Worm (Caenorhabditis elegans) whole organism, dauer: ENCODE measurements around the gene vps-32.1.

ENCODE experiments used
- unc-62 ChIP-seq: sonication (generic microtip); optimal IDR thresholded peaks from 2 replicates; lab custom pipeline; 2017; ENCODE audit warnings: missing biosample characterization, missing genetic modification reagents, missing genetic modification characterization

The vps-32.1 gene

DNA sequence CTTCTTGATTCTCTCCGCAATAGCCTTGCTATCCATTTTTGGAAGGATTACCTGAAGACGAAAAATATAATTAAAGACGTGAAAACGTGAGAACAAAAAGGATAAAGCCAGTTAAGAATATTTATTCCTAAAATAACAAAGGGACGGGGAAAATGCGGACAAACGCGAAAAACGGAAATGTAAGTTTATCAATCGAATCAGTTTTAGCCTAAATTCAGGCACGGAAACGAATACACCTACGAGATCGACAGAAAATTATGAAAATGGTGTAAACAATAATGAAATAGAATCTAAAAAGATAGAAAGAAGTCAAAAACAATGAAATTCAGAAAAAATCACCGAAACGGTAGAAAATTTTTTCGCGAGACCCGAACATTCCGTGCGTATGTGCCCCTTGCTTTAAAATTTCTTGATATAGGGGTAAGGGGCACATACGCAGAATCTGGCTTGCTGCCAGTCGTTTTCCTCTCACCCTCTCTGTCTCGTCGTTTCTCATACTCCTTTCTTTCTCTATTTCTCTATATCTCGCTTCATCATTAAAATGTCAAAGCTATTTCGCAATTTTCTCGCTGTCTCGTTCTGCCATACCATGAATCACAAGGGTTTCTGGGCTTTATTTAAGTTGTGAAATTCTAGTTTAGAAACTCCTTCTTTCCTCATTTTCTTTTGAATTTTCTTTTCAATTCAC, 759 bp upstream of the vps-32.1 start, which contains the start of gene icd-1:
icd-1 (minus strand) TSS at position 51 of the 688 bp plus-strand sequence.
- no peak for TF ChIP-seq unc-62

DNA sequence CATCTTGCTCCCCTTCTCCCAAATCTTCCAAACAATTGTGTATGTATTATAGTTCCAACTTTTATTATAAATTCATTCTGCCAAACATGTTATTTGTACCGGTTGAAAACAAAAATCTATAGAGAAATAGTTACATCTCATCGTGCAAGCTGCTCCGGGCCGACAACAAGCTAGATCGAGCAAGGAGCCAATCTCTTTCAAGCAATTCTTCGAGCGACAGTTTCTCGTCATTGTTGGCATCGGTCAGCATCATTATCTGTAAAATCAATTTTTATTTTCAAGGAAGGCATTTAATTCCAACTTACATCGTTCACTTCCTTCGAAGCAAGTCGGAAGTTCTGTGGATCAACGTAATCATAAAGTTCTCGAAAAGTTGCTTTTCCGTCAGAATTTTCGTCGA, 1.5 kb downstream of the vps-32.1 start:
- no peak for TF ChIP-seq unc-62

DNA sequence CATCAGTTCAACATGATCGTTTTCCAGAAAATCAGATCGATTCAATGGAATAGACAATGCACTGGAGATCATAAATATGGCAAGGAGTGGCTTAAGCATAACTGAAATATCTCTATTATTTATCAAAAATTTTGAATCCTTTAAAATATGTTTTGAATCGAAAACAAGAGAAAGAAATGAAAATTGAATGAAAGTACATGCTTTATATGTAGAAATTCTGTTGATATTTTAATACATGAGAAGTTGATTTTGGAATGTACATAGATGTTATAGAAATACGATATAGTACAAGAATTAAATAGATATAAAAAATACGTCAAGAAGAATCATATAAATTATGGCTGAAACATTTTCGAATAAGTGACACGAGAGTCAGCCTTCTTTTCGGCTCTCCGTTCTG, 2.7 kb downstream of the vps-32.1 start, which contains the start of gene C56C10.9:
C56C10.9 (minus strand) TSS at position 101 of the 400 bp plus-strand sequence.
- no peak for TF ChIP-seq unc-62

DNA sequence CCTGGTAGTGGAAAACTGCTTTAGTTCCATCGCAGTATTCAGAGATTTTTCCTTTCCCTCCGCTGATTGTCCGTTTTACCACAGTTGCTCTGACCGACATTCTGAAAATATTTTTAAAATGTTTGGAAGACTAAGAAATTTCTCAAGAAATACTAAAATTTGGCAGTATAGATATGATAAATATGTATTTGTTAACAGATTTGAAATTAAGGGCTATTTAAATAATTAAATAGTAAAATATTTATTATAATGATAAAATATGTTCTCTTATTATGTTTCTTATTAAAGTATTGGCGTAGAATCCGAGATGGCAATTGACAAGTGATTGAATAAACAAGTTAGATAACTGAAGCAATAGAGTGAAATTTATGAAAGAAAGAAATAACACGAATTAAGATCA, 4.6 kb downstream of the vps-32.1 start, which contains the start of gene aipr-1:
aipr-1 (minus strand) TSS at position 101 of the 400 bp plus-strand sequence.
- TF ChIP-seq unc-62 = no peak

DNA sequence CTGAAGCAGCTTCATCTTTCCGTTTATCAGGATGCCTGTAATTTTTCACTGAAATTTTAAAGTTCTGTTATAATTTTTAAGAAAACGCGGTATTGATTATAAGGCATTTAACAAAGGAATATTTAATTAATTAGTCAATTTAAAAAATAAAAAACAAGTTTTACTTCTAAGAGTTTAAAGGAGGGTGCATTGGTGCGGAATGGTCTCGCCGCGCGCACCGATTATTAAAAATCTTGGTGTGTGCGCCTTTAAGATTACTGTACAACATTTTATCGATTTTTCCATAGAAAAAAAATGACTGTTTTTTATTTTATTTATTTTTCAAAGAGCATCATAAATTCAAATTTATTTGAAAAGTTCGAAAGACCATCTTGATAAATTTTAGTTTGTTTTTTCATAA, 8.0 kb downstream of the vps-32.1 start:
- TF ChIP-seq unc-62 = no peak

DNA sequence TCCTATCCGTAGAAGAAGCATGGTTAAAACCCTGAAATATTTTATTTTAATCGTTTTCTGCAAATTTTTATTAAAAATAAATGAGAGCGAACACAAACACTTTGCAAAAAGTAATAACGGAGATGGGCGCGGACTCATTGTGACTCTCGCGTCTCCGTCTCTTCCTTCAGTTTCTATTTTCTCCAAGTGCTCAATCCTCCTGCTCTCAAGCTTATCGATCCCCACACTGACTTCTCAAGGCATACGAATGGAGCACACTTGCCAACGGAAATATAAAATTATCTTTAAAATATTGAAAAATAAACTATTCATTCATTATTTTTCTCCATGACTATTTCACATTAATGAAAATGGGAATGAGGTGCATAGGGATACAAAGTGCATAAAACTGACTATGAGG, 8.5 kb downstream of the vps-32.1 start, which contains the start of gene dnj-8:
dnj-8 (minus strand) TSS at position 31 of the 400 bp plus-strand sequence.
- TF ChIP-seq unc-62 = no peak

DNA sequence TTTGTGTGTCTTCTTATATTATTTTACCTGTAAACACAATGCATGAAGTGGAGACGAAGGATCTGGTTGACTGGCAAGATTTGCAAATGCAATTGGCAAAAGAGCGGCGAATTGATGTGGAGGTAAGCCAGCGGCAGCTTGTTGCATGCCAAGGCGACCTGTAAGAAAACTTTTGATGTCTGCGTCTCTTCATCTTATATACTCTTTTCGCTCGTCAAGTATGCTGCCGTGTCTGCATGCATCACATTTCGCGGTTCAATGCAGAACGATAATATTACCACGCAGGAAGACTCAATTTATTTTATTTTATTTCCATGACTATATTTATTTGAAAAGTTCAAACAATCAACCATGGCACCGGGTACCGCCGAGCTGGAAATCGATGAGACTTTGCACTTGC, 11.5 kb downstream of the vps-32.1 start, which contains the start of gene vps-33.2:
vps-33.2 (plus strand) TSS at position 244 of the 400 bp plus-strand sequence.
- TF ChIP-seq unc-62 = no peak

DNA sequence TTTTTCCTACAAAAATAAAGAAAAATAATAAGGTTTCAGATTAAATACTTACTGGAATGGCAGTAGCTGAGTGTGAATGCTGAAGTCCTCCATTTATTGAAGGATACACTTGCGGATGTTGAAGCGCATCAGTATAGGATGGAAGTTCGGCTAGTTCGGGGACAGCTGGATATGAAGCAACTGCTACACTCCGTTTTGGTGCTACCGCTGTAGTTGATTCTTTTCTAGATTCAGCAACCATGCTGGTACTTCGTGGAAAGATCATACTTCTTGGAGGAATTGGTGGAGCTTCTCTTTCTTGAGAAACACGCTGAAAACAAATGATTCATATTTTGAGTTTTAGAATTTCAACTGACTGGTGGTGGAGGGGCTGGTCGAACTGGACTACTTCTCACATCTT, 19.1 kb downstream of the vps-32.1 start:
- TF ChIP-seq unc-62 = no peak

DNA sequence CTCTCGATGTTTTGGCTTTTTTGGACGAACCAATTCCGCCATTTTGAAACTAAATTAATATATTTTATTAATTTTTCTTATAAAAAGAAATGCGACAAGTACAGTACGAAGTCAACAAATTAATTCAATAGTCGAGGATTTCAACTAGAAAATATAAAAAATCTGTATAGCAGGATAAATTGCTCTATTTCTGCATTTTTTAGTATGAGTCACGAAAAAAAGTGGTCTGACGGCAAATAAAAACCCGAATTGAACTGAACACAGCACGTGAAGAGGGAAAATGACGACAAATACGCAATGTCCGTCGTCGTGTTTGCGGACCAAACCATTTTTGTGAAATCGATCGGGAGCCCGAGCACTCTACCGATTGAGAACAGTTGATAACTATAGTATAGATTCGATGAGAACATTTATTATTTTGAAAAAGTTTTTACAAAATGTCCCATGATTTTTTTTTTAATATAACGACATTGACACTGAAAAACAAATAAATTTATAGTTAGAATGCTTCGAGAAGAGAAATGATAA, 19.9 kb downstream of the vps-32.1 start, which contains the start of gene epg-5:
epg-5 (minus strand) TSS at position 51 of the 528 bp plus-strand sequence.
- no peak for TF ChIP-seq unc-62

DNA sequence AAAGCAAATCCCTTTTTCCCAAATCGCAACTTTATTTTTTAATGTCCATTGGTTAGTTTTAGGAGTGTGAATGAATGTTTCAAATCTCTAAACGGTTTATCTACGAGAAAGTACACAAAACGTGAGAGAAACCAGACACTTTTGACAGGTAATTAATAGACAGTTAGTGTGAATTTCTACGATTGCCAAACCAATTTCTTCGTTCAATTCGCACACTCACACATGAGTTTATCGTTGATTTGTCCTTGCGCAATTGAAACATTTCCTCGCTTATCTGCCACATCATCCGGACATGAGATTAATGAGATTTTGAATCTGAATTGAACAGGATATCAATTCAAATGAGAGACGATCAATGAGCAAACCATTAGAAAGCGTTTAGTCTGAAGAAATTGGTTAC, 20.8 kb downstream of the vps-32.1 start:
- TF ChIP-seq unc-62 = no peak

DNA sequence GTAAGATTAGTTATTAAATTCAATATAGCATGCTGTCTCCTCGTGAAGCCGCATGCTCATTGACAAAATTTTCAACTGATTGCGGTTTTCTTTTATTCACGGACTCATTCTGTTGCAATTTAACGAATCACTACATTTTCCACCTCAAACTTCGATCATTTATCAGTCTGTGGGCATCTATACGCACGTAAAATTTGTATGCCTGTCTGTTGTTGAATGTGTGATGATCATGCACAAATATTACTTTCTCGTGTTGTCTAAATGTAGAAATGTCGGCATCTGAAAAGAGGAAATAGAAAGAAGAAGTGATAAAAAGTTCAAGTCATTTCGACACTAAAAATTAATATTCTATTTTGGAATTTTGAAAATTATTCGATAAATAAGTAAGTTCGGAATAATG, 23.0 kb downstream of the vps-32.1 start:
- TF ChIP-seq unc-62 = no peak

DNA sequence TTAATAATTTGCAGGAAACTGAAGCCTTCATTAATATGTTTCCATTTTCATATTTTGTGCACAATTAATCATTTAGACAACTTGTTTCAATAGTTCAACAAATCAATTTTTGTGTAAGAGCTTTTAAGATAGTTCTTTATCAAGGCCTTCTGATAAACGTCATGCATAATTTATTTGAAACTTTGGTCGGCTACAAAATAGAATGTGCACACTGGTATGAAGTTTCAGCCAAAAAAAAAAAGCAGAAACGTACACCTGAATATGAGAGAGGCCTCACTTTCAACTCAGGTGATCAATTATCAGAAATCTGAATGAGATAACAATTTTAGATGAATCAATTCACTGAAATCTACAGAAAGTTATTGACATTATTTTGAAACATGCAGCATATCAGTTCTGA, 25.0 kb downstream of the vps-32.1 start:
- TF ChIP-seq unc-62 = no peak

DNA sequence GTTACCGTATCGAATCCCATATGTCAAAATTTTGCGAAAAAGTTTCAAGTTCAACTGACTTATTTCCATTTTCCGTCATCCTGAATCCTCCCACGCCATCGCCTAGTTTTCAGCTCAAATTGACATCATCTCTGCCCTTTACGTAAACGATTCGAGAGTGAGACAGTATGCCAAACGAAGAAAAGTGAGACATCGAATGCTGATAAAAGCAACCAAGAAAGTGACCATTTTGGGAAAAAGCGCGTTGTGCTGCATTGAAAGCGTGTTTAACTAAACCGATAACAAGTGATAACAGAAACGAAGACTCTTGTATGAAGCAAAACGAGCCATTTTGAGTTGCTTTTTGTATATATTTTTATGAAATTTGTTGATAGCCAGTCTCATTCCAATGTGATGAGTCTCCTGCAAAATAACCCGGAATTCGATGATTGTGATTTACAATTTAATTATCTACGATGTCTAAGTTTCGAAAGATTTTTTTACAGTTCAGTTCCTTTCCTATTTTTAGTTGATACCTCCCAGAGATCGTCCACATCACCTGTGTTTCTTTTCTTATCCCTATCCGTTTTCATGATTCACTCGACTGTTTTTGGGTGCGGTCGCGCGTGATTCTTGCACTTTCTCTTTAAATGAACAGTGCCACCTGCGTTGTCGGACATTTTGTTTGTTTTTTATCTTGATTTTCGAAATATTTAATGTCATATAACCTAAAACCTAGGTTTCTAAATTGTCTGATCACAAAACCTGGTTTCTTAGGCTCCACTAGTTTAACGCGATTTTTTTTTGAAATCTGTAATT, 25.9 kb downstream of the vps-32.1 start:
- no peak for TF ChIP-seq unc-62

DNA sequence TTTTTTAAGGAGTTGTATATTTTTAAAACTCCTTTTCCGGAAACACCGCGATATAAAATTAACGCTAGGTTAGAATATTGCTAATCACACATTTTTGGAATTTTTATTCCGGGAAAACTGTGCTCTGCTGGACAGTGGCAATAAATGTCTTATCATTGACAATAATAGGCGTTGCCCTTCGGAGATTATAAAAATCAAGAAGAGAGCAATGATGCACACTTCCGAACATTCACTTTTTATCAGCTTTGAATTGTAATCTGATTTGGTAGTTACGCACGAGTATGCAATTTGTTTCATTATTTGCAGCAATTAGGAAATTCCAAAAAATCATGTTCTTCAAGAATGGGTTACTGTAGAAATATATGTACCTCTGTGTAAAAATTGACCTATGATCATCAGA, 26.6 kb downstream of the vps-32.1 start:
- no peak for TF ChIP-seq unc-62

DNA sequence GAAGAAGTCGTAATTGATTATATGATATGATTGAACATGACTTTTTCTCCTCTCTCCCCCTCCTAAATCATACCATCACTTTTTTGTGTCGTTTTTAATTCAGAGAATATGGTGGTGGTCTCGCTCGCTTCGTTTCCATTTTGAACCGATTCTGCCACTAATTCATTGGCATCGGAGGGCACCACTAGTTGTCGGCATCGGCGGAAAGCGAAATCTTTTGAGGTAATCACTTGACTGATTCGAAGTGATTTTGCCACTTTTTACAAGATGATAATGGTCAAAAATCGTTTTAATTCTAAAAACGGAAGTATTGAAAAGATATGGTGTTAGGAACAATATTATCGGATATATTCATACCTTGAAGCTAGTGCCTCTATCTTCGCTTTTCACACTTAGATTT, 27.3 kb downstream of the vps-32.1 start, which contains the start of gene klf-3:
klf-3 (plus strand) TSS at position 109 of the 400 bp plus-strand sequence.
- no peak for TF ChIP-seq unc-62

DNA sequence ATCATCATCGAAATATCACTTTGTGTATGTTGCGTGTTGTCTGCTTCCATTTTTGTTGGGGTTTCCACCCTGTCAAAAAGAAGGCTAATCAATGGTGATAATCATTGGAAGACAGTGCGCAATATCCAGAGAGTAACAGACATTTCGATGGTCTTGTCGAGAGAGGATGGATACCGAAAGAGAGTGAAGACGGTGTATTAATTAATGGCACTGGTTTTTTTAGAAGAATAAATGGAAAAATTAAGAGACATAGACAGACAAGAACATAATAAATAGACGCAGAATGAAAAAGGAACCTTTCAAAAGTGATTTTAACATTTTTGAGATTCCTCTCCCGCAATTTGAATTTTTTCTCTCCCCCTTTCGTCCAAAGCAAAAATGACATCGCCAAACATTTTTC, 29.5 kb downstream of the vps-32.1 start:
- TF ChIP-seq unc-62 = no peak

DNA sequence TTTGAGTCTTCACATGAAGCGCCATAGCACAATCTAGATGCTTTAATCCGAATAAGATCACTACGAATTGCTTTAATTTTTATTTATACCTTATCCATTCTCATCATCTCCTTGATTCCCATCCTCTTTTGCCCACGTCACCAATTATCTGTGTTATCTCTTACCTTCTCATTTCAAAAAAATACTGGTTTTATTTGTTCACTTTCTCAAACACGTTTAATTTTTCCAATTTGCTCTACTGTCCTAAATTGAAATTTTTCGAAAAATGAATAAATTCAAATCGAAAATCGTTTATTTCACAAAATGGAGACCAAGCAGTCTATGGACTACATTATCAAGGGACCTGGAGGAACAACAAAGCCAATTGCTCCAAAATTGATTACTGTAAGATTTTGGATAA, 32.4 kb downstream of the vps-32.1 start, which contains the start of gene F54H5.3:
F54H5.3 (plus strand) TSS at position 301 of the 400 bp plus-strand sequence.
- TF ChIP-seq unc-62 = no peak
